Fruit fly (Drosophila melanogaster): ENCODE results near the gene mtd.

mtd gene

dm6 chr3R:5300620-5301019 is 49.6 kb downstream of the mtd start (continued):
- no peak for TF ChIP-seq phol (tag; optimal IDR thresholded peaks at IDR 0.05)
- no peak for TF ChIP-seq da (GFP tag; optimal IDR thresholded peaks at IDR 0.05)
- no peak for TF ChIP-seq fd102C (GFP tag; optimal IDR thresholded peaks at IDR 0.05)
- no peak for TF ChIP-seq tup (GFP tag; optimal IDR thresholded peaks at IDR 0.05)
- TF ChIP-seq Sry-δ (GFP tag; optimal IDR thresholded peaks at IDR 0.05), result no peak
- no peak for TF ChIP-seq E2f2 (GFP tag; IDR thresholded peaks at IDR 0.05)
- TF ChIP-seq ranshi (GFP tag; IDR thresholded peaks at IDR 0.05), result peak; percentile 26; the same call in 1 of the 2 replicates
- no peak for TF ChIP-seq CG9817 (tag; optimal IDR thresholded peaks at IDR 0.05)
- TF ChIP-seq CG10979 (tag; optimal IDR thresholded peaks at IDR 0.05), result peak; percentile 18
- peak; percentile 41 for TF ChIP-seq MTF-1 (GFP tag; optimal IDR thresholded peaks at IDR 0.05; ENCODE audit: borderline replicate concordance)
- no peak for TF ChIP-seq MESR4 (GFP tag; optimal IDR thresholded peaks at IDR 0.05)
- no peak for TF ChIP-seq gfzf (GFP tag; optimal IDR thresholded peaks at IDR 0.05)
- TF ChIP-seq CG8924 (tag; optimal IDR thresholded peaks at IDR 0.05), result no peak
- TF ChIP-seq fru (optimal IDR thresholded peaks at IDR 0.05), result no peak
- TF ChIP-seq Oaz (GFP tag; IDR thresholded peaks at IDR 0.05), result no peak
- no peak for TF ChIP-seq CG11695 (GFP tag; IDR thresholded peaks at IDR 0.05)
- no peak for TF ChIP-seq CG2712 (tag; optimal IDR thresholded peaks at IDR 0.05)
- no peak for TF ChIP-seq hth (optimal IDR thresholded peaks at IDR 0.05)
- no peak for TF ChIP-seq pnt (GFP tag; optimal IDR thresholded peaks at IDR 0.05)
- TF ChIP-seq repo (GFP tag; optimal IDR thresholded peaks at IDR 0.05), result no peak
- no peak for TF ChIP-seq lilli (GFP tag; optimal IDR thresholded peaks at IDR 0.05)
- TF ChIP-seq sqz (GFP tag; optimal IDR thresholded peaks at IDR 0.05), result no peak
- no peak for TF ChIP-seq D19A (tag; optimal IDR thresholded peaks at IDR 0.05)
- no peak for TF ChIP-seq CG31365 (tag; optimal IDR thresholded peaks at IDR 0.05)
- TF ChIP-seq CG3726 (GFP tag; IDR thresholded peaks at IDR 0.05), result no peak
- no peak for TF ChIP-seq scrt (GFP tag; optimal IDR thresholded peaks at IDR 0.05)
- TF ChIP-seq ara (GFP tag; IDR thresholded peaks at IDR 0.05), result no peak
- no peak for TF ChIP-seq CG4328 (GFP tag; optimal IDR thresholded peaks at IDR 0.05)
- peak; percentile 20 for TF ChIP-seq caup (GFP tag; optimal IDR thresholded peaks at IDR 0.05; ENCODE audit: severe bottlenecking)
- no peak for TF ChIP-seq pan (optimal IDR thresholded peaks at IDR 0.05)
- TF ChIP-seq pan (GFP tag; optimal IDR thresholded peaks at IDR 0.05 in 1 of 2, IDR thresholded peaks at IDR 0.05 in 1 of 2), result peak in 1 of 2 experiments; percentile 57
- no peak for TF ChIP-seq peb (GFP tag; IDR thresholded peaks at IDR 0.05)
- TF ChIP-seq slou (GFP tag; optimal IDR thresholded peaks at IDR 0.05), result no peak
- TF ChIP-seq Max (GFP tag; optimal IDR thresholded peaks at IDR 0.05), result no peak
- no peak for TF ChIP-seq Doc2 (GFP tag; IDR thresholded peaks at IDR 0.05)
- peak; percentile 51 for TF ChIP-seq tin (GFP tag; optimal IDR thresholded peaks at IDR 0.05)
- TF ChIP-seq CG4854 (GFP tag; optimal IDR thresholded peaks at IDR 0.05), result no peak
- no peak for TF ChIP-seq gcm (GFP tag; optimal IDR thresholded peaks at IDR 0.05)
- no peak for TF ChIP-seq CG2129 (GFP tag; IDR thresholded peaks at IDR 0.05; ENCODE audit: partially characterized antibody)
- no peak for TF ChIP-seq twi (tag; optimal IDR thresholded peaks at IDR 0.05)
- TF ChIP-seq Kr (GFP tag; optimal IDR thresholded peaks at IDR 0.05), result no peak
- TF ChIP-seq CG1024 (GFP tag; IDR thresholded peaks at IDR 0.05), result 0 out of 2 replicates have a peak, but pooled peaks have one; percentile 31
- no peak for TF ChIP-seq amos (GFP tag; IDR thresholded peaks at IDR 0.05; ENCODE audit: partially characterized antibody)
- no peak for TF ChIP-seq CG9215 (GFP tag; IDR thresholded peaks at IDR 0.05)
- TF ChIP-seq dysf (GFP tag; IDR thresholded peaks at IDR 0.05), result peak; percentile 49; the same call in 1 of the 3 replicates
- TF ChIP-seq Hsf (GFP tag; optimal IDR thresholded peaks at IDR 0.05), result peak; percentile 19
- no peak for TF ChIP-seq BtbVII (GFP tag; optimal IDR thresholded peaks at IDR 0.05)
- TF ChIP-seq Hr51 (GFP tag; optimal IDR thresholded peaks at IDR 0.05), result peak in 1 of 2 experiments; percentile 24
- TF ChIP-seq zfh2 (GFP tag; optimal IDR thresholded peaks at IDR 0.05), result no peak
- TF ChIP-seq CG7987 (GFP tag; optimal IDR thresholded peaks at IDR 0.05), result no peak
- no peak for TF ChIP-seq seq (GFP tag; IDR thresholded peaks at IDR 0.05)
- peak; percentile 42 for TF ChIP-seq wek (GFP tag; optimal IDR thresholded peaks at IDR 0.05)

Measured in whole organism, embryonic.